Worm (Caenorhabditis elegans): ENCODE data around the gene hpo-40.

The hpo-40 gene

DNA sequence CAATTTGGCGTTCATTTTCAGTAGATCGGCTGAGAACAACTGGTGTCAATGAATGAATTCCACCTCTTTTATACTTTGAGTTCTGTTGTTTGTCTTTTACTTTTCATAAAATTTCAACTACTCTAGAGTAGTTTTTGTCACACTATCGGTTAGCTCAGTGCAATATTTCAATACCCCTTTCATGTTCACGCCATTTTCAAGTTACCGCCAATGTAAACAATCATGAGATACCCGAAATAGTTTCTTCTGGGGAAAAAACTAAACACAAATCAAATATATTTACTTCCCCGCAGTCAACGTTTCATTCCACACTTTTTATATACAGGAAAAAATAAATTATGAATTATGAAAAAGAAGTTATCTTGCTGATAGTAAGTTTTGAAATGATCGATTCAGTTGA lies 15.6 kb downstream of the hpo-40 start, which contains the start of gene fipr-4:
TSS of gene fipr-4 (minus strand) at position 101 of the 400 bp plus-strand sequence.
- TF ChIP-seq ztf-3 (GFP tag; optimal IDR thresholded peaks at IDR 0.05) (no peak), hmg-20 (GFP tag; IDR thresholded peaks at IDR 0.05) (no peak), Y53F4B.3 (GFP tag; IDR thresholded peaks at IDR 0.05) (no peak), akir-1 (GFP tag; optimal IDR thresholded peaks at IDR 0.05) (no peak), ztf-25 (GFP tag; IDR thresholded peaks at IDR 0.05) (no peak), sptf-2 (GFP tag; optimal IDR thresholded peaks at IDR 0.05) (no peak), ztf-22 (GFP tag; optimal IDR thresholded peaks at IDR 0.05) (no peak), F57A8.1 (GFP tag; optimal IDR thresholded peaks at IDR 0.05) (no peak), ceh-58 (GFP tag; IDR thresholded peaks at IDR 0.05) (no peak), ceh-27 (GFP tag; optimal IDR thresholded peaks at IDR 0.05) (no peak), madf-8 (GFP tag; conservative IDR thresholded peaks at IDR 0.05) (no peak), ztf-18 (tag; optimal IDR thresholded peaks at IDR 0.05) (no peak), repo-1 (tag; optimal IDR thresholded peaks at IDR 0.05) (no peak), lin-40 (tag; optimal IDR thresholded peaks at IDR 0.05) (no peak), B0261.1 (tag; optimal IDR thresholded peaks at IDR 0.05) (no peak), madf-6 (GFP tag; IDR thresholded peaks at IDR 0.05) (no peak), lin-26 (GFP tag; IDR thresholded peaks at IDR 0.05) (no peak)

DNA sequence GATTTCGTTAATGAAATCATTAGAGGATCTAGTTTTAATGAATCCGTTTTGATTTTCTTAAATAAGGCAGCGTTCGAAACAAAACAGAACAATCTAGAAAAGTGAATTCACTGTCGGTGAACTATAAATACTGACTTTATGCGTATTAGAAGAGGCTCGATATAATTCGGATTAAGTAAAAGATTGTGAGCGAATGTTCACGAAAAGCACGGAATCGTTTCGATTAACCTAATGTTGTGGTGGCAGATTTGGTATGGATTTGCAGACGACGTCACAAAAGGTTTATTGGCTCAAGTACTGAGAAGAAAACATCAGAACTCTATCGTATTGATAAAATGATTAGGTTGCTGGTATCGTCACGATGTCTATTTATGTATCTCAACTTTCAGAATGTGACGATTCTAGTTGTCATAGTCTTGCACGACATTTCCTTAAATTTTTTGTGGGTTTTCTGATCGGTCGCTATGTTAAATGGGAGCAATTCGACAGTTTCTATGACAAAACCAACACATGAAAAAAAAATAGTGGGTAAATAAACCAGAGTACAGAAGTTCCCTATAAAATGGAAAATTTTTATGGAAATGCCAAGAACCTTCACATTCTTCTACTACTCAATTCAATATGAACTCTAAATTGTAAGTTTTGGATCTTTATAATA lies 16.6 kb downstream of the hpo-40 start, which contains the start of the genes pyt-1 and fipr-7:
TSS of gene pyt-1 (minus strand) at position 101 of the 658 bp plus-strand sequence.
TSS of gene fipr-7 (plus strand) at position 608 of the 658 bp plus-strand sequence.
- TF ChIP-seq Y56A3A.18 (GFP tag; IDR thresholded peaks at IDR 0.05) (no peak), let-526 (GFP tag; IDR thresholded peaks at IDR 0.05) (no peak)

DNA sequence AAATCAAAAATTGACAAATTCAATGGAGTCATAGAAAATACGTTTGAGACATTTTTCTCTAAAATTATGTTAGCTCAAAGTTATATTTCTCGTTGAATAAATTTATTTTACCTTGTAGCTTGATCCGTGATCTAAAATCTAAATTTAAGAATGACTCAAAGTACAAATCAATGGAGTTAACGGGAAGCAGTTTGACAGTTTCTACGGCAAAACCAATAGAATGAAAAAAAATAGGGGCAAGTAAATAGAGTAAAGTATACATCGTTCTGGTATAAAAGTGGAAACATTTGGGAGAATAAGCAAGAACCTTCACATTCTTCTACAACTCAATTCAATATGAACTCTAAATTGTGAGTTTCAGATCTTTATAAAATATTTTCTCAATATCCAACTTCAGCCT lies 18.2 kb downstream of the hpo-40 start, which contains the start of gene fipr-6:
TSS of gene fipr-6 (plus strand) at position 301 of the 400 bp plus-strand sequence.
- TF ChIP-seq lin-54 (GFP tag; optimal IDR thresholded peaks at IDR 0.05) (no peak), dox-1 (GFP tag; IDR thresholded peaks at IDR 0.05) (no peak), F39B2.1 (GFP tag; IDR thresholded peaks at IDR 0.05) (no peak), sptf-2 (GFP tag; optimal IDR thresholded peaks at IDR 0.05) (no peak), Y56A3A.18 (GFP tag; IDR thresholded peaks at IDR 0.05) (no peak), F55B11.4 (tag; optimal IDR thresholded peaks at IDR 0.05; ENCODE audit: borderline replicate concordance, insufficient read depth) (no peak), B0261.1 (tag; optimal IDR thresholded peaks at IDR 0.05) (no peak), fkh-3 (tag; optimal IDR thresholded peaks at IDR 0.05) (no peak), nhr-120 (GFP tag; IDR thresholded peaks at IDR 0.05) (no peak), let-607 (tag; optimal IDR thresholded peaks at IDR 0.05) (no peak)

DNA sequence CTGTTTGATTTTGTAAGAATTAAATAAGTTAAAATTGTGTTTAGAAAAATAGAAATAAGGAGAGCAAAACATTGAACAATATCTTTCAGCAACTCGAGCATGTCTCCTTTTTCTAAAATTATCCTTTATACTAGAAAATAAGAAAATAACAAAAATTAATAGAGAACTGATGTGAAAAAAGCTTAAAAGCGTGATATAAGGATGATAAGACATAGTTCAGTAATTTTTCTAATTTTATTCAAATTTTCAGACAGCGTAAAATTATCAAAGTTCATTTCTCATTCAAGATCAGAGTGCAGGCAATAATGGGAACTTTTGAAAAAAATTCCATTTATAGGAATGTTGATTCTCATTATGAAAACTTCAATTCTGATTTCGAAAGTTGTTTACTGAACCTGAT lies 20.6 kb downstream of the hpo-40 start, which contains the start of gene str-182:
TSS of gene str-182 (minus strand) at position 101 of the 400 bp plus-strand sequence.
- TF ChIP-seq ekl-4 (GFP tag; IDR thresholded peaks at IDR 0.05): no peak
- TF ChIP-seq rcor-1 (GFP tag; IDR thresholded peaks at IDR 0.05): no peak
- no peak for TF ChIP-seq bed-1 (GFP tag; IDR thresholded peaks at IDR 0.05)
- no peak for TF ChIP-seq bed-2 (GFP tag; IDR thresholded peaks at IDR 0.05)
- TF ChIP-seq T26A5.8 (tag; optimal IDR thresholded peaks at IDR 0.05): no peak
- TF ChIP-seq aptf-3 (GFP tag; IDR thresholded peaks at IDR 0.05): no peak
- TF ChIP-seq ztf-25 (GFP tag; IDR thresholded peaks at IDR 0.05): no peak
- TF ChIP-seq madf-10 (tag; optimal IDR thresholded peaks at IDR 0.05): no peak
- no peak for TF ChIP-seq hlh-26 (GFP tag; conservative IDR thresholded peaks at IDR 0.05)
- no peak for TF ChIP-seq hmg-1.2 (GFP tag; IDR thresholded peaks at IDR 0.05)
- no peak for TF ChIP-seq madf-6 (GFP tag; IDR thresholded peaks at IDR 0.05)
- TF ChIP-seq egl-18 (GFP tag; IDR thresholded peaks at IDR 0.05): no peak
- TF ChIP-seq Y53F4B.3 (GFP tag; IDR thresholded peaks at IDR 0.05): no peak
- no peak for TF ChIP-seq snpc-1.1 (tag; optimal IDR thresholded peaks at IDR 0.05; ENCODE audit: insufficient read depth)
- TF ChIP-seq hlh-12 (tag; optimal IDR thresholded peaks at IDR 0.05): no peak
- no peak for TF ChIP-seq attf-5 (GFP tag; optimal IDR thresholded peaks at IDR 0.05)
- no peak for TF ChIP-seq rec-8 (tag; optimal IDR thresholded peaks at IDR 0.05)
- TF ChIP-seq hsf-1 (GFP tag; IDR thresholded peaks at IDR 0.05): no peak
- no peak for TF ChIP-seq T07F8.4 (tag; optimal IDR thresholded peaks at IDR 0.05)

Measured in whole organism, young adult.